Worm (Caenorhabditis elegans) whole organism, L1 larva: ENCODE results near the gene srx-131.

Source experiments
- aha-1 ChIP-seq: fragments of 150-350 bp; optimal IDR thresholded peaks from 2 replicates; lab custom pipeline; 2014; ENCODE audit warnings: missing biosample characterization, missing genetic modification characterization
- aly-2 ChIP-seq: fragments of 150-350 bp; optimal IDR thresholded peaks from 2 replicates; lab custom pipeline; 2014; ENCODE audit warnings: missing biosample characterization, missing genetic modification characterization
- dsc-1 ChIP-seq: sonication (generic microtip); optimal IDR thresholded peaks from 2 replicates; lab custom pipeline; 2016; ENCODE audit warnings: mild to moderate bottlenecking, missing genetic modification characterization, missing compliant biosample characterization
- fkh-10 ChIP-seq: sonication (generic microtip); optimal IDR thresholded peaks from 2 replicates; lab custom pipeline; 2017; ENCODE audit warnings: missing biosample characterization, missing genetic modification reagents, missing genetic modification characterization
- lir-3 ChIP-seq: sonication (generic microtip); optimal IDR thresholded peaks from 2 replicates; lab custom pipeline; 2016; ENCODE audit warnings: mild to moderate bottlenecking, missing genetic modification characterization, moderate library complexity, missing compliant biosample characterization; ENCODE audit not compliant: poor library complexity
- mdl-1 ChIP-seq, 2 experiments: fragments of 150-350 bp; optimal IDR thresholded peaks; 2 replicates each; lab custom pipeline; 2014 to 2017; ENCODE audit warnings: missing biosample characterization in 2 of 2, missing genetic modification characterization in 2 of 2, inconsistent platforms in 1 of 2
- nhr-11 ChIP-seq: fragments of 150-350 bp; optimal IDR thresholded peaks from 2 replicates; lab custom pipeline; 2014; ENCODE audit warnings: missing biosample characterization, missing genetic modification characterization
- pax-3 ChIP-seq: fragments of 200-800 bp; sonication (Bioruptor generic); optimal IDR thresholded peaks from 2 replicates; lab custom pipeline; 2018; ENCODE audit warnings: mild to moderate bottlenecking, missing genetic modification characterization, moderate library complexity, missing compliant biosample characterization
- snpc-4 ChIP-seq: fragments of 150-350 bp; optimal IDR thresholded peaks from 2 replicates; lab custom pipeline; 2014; ENCODE audit warnings: missing biosample characterization, missing genetic modification characterization
- xbp-1 ChIP-seq: sonication (generic microtip); optimal IDR thresholded peaks from 2 replicates; lab custom pipeline; 2016; ENCODE audit warnings: missing genetic modification characterization, missing compliant biosample characterization

DNA sequence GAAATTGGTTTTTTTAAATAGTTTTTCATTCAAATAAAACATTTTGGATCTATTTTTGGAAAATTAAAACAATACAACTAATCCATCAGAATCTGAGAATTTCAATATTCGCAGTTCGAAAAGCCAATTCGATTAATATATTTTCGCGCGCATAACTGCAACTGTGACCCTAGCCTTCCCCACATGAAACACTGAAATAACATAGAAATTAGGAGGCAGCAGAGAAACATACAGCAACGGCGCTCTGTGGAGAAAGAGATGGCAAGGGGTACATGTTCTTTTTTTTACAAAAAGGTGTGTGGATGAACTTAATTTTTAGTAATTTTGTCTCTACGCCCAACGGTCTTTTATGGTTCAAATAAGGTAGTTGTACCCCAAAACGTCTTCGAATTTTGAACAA is 34.9 kb downstream of the srx-131 start:
- no peak for TF ChIP-seq aha-1 (tag; lab: Kevin White, UChicago)
- TF ChIP-seq nhr-11, result no peak
- TF ChIP-seq dsc-1 (tag; lab: Kevin White, UChicago), result no peak
- TF ChIP-seq lir-3 (tag; lab: Kevin White, UChicago), result no peak
- TF ChIP-seq aly-2 (tag; lab: Kevin White, UChicago), result no peak
- TF ChIP-seq snpc-4, result no peak
- no peak for TF ChIP-seq mdl-1 (tag; optimal IDR thresholded peaks at IDR 0.05; lab: Kevin White, UChicago)
- TF ChIP-seq xbp-1 (tag; lab: Kevin White, UChicago), result no peak
- TF ChIP-seq fkh-10 (GFP tag; lab: Kevin White, UChicago), result no peak
- no peak for TF ChIP-seq pax-3 (tag; lab: Kevin White, UChicago)
